Fruit fly (Drosophila melanogaster): ENCODE measurements around the gene Lrpprc2.

Lrpprc2 gene

DNA sequence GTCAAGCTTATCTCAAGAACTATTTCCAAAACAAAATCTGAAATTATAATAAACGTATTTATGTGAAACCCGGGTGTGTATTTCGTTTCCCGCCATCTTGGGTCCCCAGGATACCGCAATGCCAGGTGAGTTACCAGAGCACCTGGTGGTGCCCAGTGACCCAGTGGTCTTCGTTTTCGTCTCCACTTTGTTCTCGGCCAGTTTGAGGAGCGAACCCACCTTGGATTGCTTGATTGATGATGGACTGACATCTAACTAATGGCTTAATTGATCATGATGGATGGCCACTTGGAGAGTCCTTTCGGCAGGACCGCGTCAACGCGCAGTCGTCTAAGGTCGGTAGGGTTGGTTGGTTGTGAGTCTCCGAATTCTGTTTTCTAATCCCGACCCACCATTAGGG is 8.3 kb downstream of the Lrpprc2 start, which contains the start of gene Gr2a:
Gr2a (plus strand) TSS at position 301 of the 400 bp plus-strand sequence.
- TF ChIP-seq CG1620 (GFP tag; optimal IDR thresholded peaks at IDR 0.05) (no peak), Clk (GFP tag; optimal IDR thresholded peaks at IDR 0.05) (no peak), CG33017 (tag; optimal IDR thresholded peaks at IDR 0.05) (no peak), toe (GFP tag; optimal IDR thresholded peaks at IDR 0.05) (no peak), cic (GFP tag; optimal IDR thresholded peaks at IDR 0.05) (no peak), Mnt (GFP tag; optimal IDR thresholded peaks at IDR 0.05) (no peak), CG12768 (GFP tag; optimal IDR thresholded peaks at IDR 0.05) (no peak), bab1 (GFP tag; optimal IDR thresholded peaks at IDR 0.05) (no peak), CG7045 (GFP tag; optimal IDR thresholded peaks at IDR 0.05) (no peak), CG11617 (GFP tag; optimal IDR thresholded peaks at IDR 0.05) (no peak), tj (GFP tag; optimal IDR thresholded peaks at IDR 0.05) (no peak), kay (GFP tag; ENCODE audit: borderline replicate concordance) (no peak), CG14711 (tag; optimal IDR thresholded peaks at IDR 0.05) (no peak), ovo (GFP tag; optimal IDR thresholded peaks at IDR 0.05) (no peak)

DNA sequence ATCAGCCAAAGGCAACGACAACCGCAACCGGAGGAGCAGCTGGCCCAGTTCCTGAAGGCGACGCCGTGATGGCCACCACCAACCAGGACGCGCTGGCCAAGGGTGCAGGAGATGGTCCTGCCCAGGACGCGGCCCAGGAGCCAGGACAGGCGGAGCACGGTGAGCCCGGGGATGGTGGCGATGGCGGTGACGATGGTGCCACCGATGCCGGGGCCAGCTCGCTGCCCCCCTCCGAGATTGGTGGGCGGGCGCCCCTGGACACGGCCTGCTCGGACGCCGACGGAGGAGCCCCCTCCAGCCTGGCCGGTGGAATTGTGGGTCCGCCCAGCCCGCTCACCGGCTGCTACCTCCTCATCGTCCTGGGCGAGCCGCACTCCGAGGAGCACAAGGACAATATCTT is 46.1 kb downstream of the Lrpprc2 start:
- no peak for TF ChIP-seq cic (GFP tag; optimal IDR thresholded peaks at IDR 0.05)
- TF ChIP-seq pad (GFP tag; optimal IDR thresholded peaks at IDR 0.05), result no peak
- TF ChIP-seq CG12768 (GFP tag; optimal IDR thresholded peaks at IDR 0.05), result no peak
- no peak for TF ChIP-seq Clk (GFP tag; optimal IDR thresholded peaks at IDR 0.05)
- TF ChIP-seq bab1 (GFP tag; optimal IDR thresholded peaks at IDR 0.05), result no peak
- TF ChIP-seq tj (GFP tag; optimal IDR thresholded peaks at IDR 0.05), result no peak
- TF ChIP-seq kay (GFP tag; ENCODE audit: borderline replicate concordance), result no peak
- TF ChIP-seq Mnt (GFP tag; optimal IDR thresholded peaks at IDR 0.05), result no peak
- no peak for TF ChIP-seq CG33017 (tag; optimal IDR thresholded peaks at IDR 0.05)
- no peak for TF ChIP-seq CG11617 (GFP tag; optimal IDR thresholded peaks at IDR 0.05)
- no peak for TF ChIP-seq CG7101 (tag; optimal IDR thresholded peaks at IDR 0.05)
- no peak for TF ChIP-seq CG14711 (tag; optimal IDR thresholded peaks at IDR 0.05)
- TF ChIP-seq ovo (GFP tag; optimal IDR thresholded peaks at IDR 0.05), result no peak
- no peak for TF ChIP-seq cnc (optimal IDR thresholded peaks at IDR 0.05)
- TF ChIP-seq CG7045 (GFP tag; optimal IDR thresholded peaks at IDR 0.05), result no peak

DNA sequence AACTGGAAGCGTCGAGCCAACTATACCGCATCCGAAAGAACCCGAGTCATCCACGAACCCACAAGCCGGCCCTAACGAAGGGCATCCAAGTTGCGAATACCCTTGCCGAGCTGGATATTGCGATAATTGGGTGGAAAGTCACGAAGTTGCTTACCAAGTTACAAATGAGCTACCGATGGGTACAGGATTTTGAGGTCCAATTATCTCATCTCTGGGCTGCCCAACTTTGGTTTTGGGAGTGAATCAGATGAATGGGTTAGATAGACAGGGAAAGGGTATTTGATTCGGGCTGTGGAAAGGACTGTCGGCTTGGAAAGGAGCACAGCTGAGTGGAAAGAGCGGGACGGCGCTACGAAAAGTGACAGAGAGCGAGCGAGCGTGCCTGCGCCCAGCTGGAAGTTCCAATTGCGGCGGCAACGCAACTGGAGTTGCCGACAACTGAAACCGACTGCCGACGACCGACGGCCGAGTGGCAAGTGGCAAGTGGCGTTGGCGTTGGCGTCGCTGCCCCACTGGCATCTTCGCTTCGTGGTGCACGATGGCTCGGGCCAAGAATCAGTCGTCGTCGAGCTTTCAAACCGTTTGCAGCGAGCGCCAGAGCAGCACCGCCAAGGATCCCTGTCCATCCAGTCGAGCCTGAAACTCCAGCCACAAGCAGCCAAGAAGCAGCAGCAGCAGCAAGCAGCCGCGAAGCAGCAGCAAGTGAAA is 49.0 kb downstream of the Lrpprc2 start:
- no peak for TF ChIP-seq Clk (GFP tag; optimal IDR thresholded peaks at IDR 0.05)
- no peak for TF ChIP-seq CG33017 (tag; optimal IDR thresholded peaks at IDR 0.05)
- no peak for TF ChIP-seq CG1620 (GFP tag; optimal IDR thresholded peaks at IDR 0.05)
- TF ChIP-seq cnc (optimal IDR thresholded peaks at IDR 0.05), result no peak
- no peak for TF ChIP-seq bab1 (GFP tag; optimal IDR thresholded peaks at IDR 0.05)
- TF ChIP-seq toe (GFP tag; optimal IDR thresholded peaks at IDR 0.05), result no peak
- TF ChIP-seq pad (GFP tag; optimal IDR thresholded peaks at IDR 0.05), result no peak
- TF ChIP-seq CG14711 (tag; optimal IDR thresholded peaks at IDR 0.05), result no peak
- no peak for TF ChIP-seq cic (GFP tag; optimal IDR thresholded peaks at IDR 0.05)
- TF ChIP-seq tj (GFP tag; optimal IDR thresholded peaks at IDR 0.05), result no peak
- no peak for TF ChIP-seq ovo (GFP tag; optimal IDR thresholded peaks at IDR 0.05)

DNA sequence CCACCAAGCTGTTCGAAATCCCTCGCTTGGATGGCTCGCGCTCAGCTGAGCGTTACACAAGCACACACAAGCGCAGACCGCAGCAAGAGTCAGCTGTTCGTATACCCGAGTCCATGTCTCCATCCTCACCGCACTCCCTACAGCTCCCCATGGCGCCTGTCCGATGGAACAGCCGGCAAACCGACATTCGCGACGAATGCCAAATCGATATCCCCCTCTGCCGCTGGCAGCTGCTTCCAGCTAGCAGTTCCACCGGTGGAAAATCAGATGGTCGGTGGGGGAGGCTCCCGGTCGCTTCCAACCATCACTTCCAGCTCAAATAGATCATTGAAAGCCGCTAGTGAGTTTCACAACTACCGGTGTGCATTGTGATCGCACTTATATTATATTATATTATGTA is 50.1 kb downstream of the Lrpprc2 start:
- TF ChIP-seq CG33017 (tag; optimal IDR thresholded peaks at IDR 0.05) (no peak), Crg-1 (GFP tag; optimal IDR thresholded peaks at IDR 0.05) (no peak), CG12768 (GFP tag; optimal IDR thresholded peaks at IDR 0.05) (no peak), bab1 (GFP tag; optimal IDR thresholded peaks at IDR 0.05) (no peak), CG1620 (GFP tag; optimal IDR thresholded peaks at IDR 0.05) (no peak), Clk (GFP tag; optimal IDR thresholded peaks at IDR 0.05) (no peak), CG7101 (tag; optimal IDR thresholded peaks at IDR 0.05) (no peak), pad (GFP tag; optimal IDR thresholded peaks at IDR 0.05) (no peak), CG14711 (tag; optimal IDR thresholded peaks at IDR 0.05) (no peak), CG11617 (GFP tag; optimal IDR thresholded peaks at IDR 0.05) (no peak), ovo (GFP tag; optimal IDR thresholded peaks at IDR 0.05) (no peak), Mnt (GFP tag; optimal IDR thresholded peaks at IDR 0.05) (no peak), toe (GFP tag; optimal IDR thresholded peaks at IDR 0.05) (no peak), cic (GFP tag; optimal IDR thresholded peaks at IDR 0.05) (no peak), CG5204 (GFP tag; optimal IDR thresholded peaks at IDR 0.05) (no peak)

DNA sequence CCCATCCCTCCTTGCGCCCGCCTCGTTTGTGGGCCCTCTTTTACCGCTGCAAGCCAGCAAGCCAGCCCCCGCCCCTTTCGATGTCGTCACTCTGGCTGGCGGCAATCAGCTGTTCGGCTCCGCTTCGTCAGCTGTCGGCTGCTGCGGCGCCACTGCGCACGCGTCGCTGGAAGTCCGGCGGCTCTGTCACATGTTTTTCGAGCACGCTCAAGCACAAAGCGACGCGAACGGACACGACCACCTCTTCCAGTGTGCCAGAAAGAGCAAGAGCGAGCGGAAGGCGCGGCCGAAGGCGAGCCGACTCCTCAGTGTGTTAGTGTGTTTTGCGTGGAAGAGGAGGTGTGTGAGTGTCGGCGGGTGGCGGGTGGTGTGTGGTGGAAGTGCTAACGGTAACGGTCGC is 51.5 kb downstream of the Lrpprc2 start, which contains the start of gene futsch:
futsch (plus strand) TSS at position 106 of the 400 bp plus-strand sequence.
- TF ChIP-seq ovo (GFP tag; optimal IDR thresholded peaks at IDR 0.05), result no peak
- no peak for TF ChIP-seq bab1 (GFP tag; optimal IDR thresholded peaks at IDR 0.05)
- no peak for TF ChIP-seq CG7045 (GFP tag; optimal IDR thresholded peaks at IDR 0.05)

DNA sequence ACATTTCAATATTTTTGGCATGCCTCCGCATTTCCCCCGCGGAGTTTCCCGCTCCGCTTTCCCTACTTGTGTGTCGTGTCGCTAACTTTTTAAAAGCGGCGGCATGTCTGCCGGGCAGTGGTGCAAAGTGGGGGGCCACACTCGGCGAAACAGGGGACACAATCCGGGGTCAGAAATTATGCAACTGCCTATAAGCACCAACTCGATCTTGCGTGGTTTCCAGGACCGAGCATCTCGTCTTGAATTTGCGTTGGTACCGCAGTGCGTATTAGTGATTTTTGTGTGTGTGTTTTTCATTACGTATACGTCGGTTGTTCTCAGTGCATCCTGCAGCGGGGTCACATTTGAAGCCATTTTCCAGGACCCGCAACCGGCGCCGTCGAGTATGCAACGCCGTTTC is 52.7 kb downstream of the Lrpprc2 start:
- no peak for TF ChIP-seq Clk (GFP tag; optimal IDR thresholded peaks at IDR 0.05)
- TF ChIP-seq Crg-1 (GFP tag; optimal IDR thresholded peaks at IDR 0.05), result no peak
- no peak for TF ChIP-seq CG5204 (GFP tag; optimal IDR thresholded peaks at IDR 0.05)
- no peak for TF ChIP-seq cic (GFP tag; optimal IDR thresholded peaks at IDR 0.05)

All from whole organism, adult.